Worm (Caenorhabditis elegans): ENCODE results near the gene Y32B12A.5.

The Y32B12A.5 gene

DNA sequence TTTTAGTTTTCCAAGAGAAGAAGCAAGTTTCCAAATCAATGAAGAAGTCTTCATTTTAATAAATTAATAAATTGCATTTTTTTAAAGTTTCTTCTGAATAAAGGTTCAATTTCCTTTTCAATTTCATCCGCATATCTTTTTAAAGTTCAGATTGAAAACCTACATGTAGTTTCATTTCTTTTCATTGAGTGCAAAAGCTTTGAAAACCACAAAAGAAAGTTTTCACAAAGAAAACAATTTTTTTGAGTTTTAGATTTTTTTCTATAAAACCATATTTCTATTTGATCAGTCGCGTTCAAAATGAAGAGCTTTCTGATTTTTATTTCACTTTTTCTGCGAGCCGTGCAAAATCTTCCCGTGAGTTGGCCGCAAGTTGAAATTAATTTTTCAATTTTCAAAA, 41.7 kb downstream of the Y32B12A.5 start, which contains the start of gene T08G3.6:
TSS of gene T08G3.6 (plus strand) at position 301 of the 400 bp plus-strand sequence.
- TF ChIP-seq mep-1 (tag; optimal IDR thresholded peaks at IDR 0.05) (no peak), unc-120 (tag; optimal IDR thresholded peaks at IDR 0.05; ENCODE audit: poor library complexity, severe bottlenecking) (no peak), blmp-1 (tag; optimal IDR thresholded peaks at IDR 0.05) (no peak), sem-2 (GFP tag; optimal IDR thresholded peaks at IDR 0.05) (no peak), ceh-39 (tag; optimal IDR thresholded peaks at IDR 0.05) (no peak), ceh-83 (GFP tag; optimal IDR thresholded peaks at IDR 0.05) (no peak), mab-5 (tag; optimal IDR thresholded peaks at IDR 0.05) (no peak), unc-39 (tag; optimal IDR thresholded peaks at IDR 0.05) (no peak), lin-13 (tag; optimal IDR thresholded peaks at IDR 0.05) (no peak), sptf-1 (tag; optimal IDR thresholded peaks at IDR 0.05) (no peak), mls-2 (tag; optimal IDR thresholded peaks at IDR 0.05) (no peak), ces-1 (GFP tag; optimal IDR thresholded peaks at IDR 0.05) (no peak), elt-3 (tag; optimal IDR thresholded peaks at IDR 0.05) (no peak), nhr-2 (tag; optimal IDR thresholded peaks at IDR 0.05) (no peak), elt-1 (tag; optimal IDR thresholded peaks at IDR 0.05; ENCODE audit: borderline replicate concordance, insufficient read depth) (no peak)

DNA sequence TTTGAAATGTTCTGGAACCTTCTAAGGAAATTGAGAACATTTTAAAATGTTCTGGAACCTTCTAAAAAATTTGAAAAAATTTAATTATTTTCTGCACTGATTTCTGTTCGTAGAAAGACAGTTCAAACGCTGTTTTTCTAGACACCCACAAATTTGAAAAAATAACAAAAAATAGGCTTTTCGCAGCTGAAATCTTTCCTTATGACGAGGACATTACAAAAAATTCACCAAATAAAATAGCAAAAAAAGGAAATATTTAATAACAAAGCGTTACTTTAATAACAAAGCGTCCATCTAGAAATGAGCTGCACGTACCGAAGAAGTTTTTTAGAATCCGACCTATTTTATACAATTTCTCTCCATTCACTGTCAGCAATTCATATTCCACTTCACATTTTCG, 43.7 kb downstream of the Y32B12A.5 start, which contains the start of gene srh-141:
TSS of gene srh-141 (plus strand) at position 301 of the 400 bp plus-strand sequence.
- no peak for TF ChIP-seq zip-8 (tag; optimal IDR thresholded peaks at IDR 0.05)

DNA sequence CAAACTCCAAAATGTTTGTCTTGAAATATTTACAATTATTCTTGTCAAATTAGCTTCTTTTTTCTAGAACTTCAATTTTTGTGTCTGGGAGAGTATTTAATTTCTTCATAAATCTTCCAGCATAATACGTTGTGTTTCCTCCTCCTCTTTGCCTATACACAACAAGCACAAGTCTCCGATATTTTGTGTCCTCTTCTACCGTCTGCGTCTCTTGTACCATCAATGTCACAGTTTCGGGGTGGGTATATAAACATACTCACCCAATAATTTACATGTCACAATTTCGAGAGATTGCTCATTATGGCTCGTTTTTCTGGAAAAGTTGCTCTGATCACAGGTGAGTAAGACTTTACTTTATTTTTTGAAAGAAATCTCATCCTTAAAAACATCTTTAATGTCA, 49.8 kb downstream of the Y32B12A.5 start, which contains the start of gene F26D2.15:
TSS of gene F26D2.15 (plus strand) at position 301 of the 400 bp plus-strand sequence.
- TF ChIP-seq pha-4 (tag; optimal IDR thresholded peaks at IDR 0.05) (no peak), unc-62 (GFP tag; optimal IDR thresholded peaks at IDR 0.05) (no peak), ztf-11 (tag; optimal IDR thresholded peaks at IDR 0.05) (no peak), bed-3 (GFP tag; optimal IDR thresholded peaks at IDR 0.05) (no peak), snpc-4 (tag; optimal IDR thresholded peaks at IDR 0.05) (no peak), hlh-1 (tag; optimal IDR thresholded peaks at IDR 0.05) (no peak), nhr-76 (tag; optimal IDR thresholded peaks at IDR 0.05) (no peak), ceh-83 (GFP tag; optimal IDR thresholded peaks at IDR 0.05) (no peak), ceh-43 (GFP tag; optimal IDR thresholded peaks at IDR 0.05) (no peak), M03D4.4 (tag; optimal IDR thresholded peaks at IDR 0.05) (no peak), cnd-1 (tag; optimal IDR thresholded peaks at IDR 0.05) (no peak), lin-13 (tag; optimal IDR thresholded peaks at IDR 0.05) (no peak), mab-5 (tag; optimal IDR thresholded peaks at IDR 0.05) (no peak), nhr-237 (tag; optimal IDR thresholded peaks at IDR 0.05) (no peak), lin-32 (GFP tag; optimal IDR thresholded peaks at IDR 0.05) (no peak), blmp-1 (tag; optimal IDR thresholded peaks at IDR 0.05) (no peak), mls-2 (tag; optimal IDR thresholded peaks at IDR 0.05) (no peak), zip-8 (tag; optimal IDR thresholded peaks at IDR 0.05) (no peak), tbx-8 (GFP tag; optimal IDR thresholded peaks at IDR 0.05) (no peak), nhr-28 (tag; optimal IDR thresholded peaks at IDR 0.05) (no peak)

All from whole organism, mixed stage, embryonic.